Worm (Caenorhabditis elegans): Measurements from ENCODE around the gene C32D5.10.
A peak's percentile ranks its signal among the peaks of the same experiment; 100 is the strongest.

C32D5.10 gene

DNA sequence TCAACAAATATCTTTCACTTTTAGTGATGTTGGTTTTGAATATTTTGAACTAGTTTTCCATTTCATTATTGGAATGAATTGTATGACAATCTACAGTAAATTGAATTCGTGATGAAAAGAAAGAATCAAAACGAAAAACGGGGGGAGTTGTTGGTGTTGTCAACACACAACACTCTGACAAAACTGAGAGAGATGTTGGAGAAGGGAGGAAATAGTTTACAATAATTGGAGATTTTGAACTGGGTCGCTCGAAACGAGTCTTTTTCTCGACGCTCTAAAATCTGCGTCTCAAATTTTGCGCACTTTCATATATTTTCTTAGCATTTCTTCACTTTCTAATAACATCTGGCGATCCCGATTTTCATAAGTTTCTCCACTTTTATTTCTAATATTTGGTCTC, 7.9 kb downstream of the C32D5.10 start, which contains the start of gene txt-18:
TSS of gene txt-18 (plus strand) at position 180 of the 400 bp plus-strand sequence.
- TF ChIP-seq ama-1 (optimal IDR thresholded peaks at IDR 0.05) (no peak), elt-2 (tag; optimal IDR thresholded peaks at IDR 0.05) (no peak), sdc-2 (tag; optimal IDR thresholded peaks at IDR 0.05) (no peak), unc-3 (GFP tag; conservative IDR thresholded peaks at IDR 0.05) (no peak), unc-3 (tag; optimal IDR thresholded peaks at IDR 0.05) (no peak), K02D7.2 (tag; optimal IDR thresholded peaks at IDR 0.05) (no peak), fkh-6 (tag; optimal IDR thresholded peaks at IDR 0.05) (no peak), hlh-15 (tag; optimal IDR thresholded peaks at IDR 0.05) (no peak), pax-1 (tag; optimal IDR thresholded peaks at IDR 0.05) (no peak), ceh-6 (GFP tag; optimal IDR thresholded peaks at IDR 0.05) (no peak), che-1 (tag; optimal IDR thresholded peaks at IDR 0.05) (no peak), dmd-4 (tag; optimal IDR thresholded peaks at IDR 0.05; ENCODE audit: borderline replicate concordance) (no peak), ceh-48 (tag; optimal IDR thresholded peaks at IDR 0.05) (no peak), pros-1 (tag; optimal IDR thresholded peaks at IDR 0.05) (no peak), lim-6 (tag; optimal IDR thresholded peaks at IDR 0.05) (no peak), unc-55 (GFP tag; optimal IDR thresholded peaks at IDR 0.05) (no peak), ceh-2 (tag; optimal IDR thresholded peaks at IDR 0.05) (no peak)

- no peak for TF ChIP-seq syd-9 (tag; optimal IDR thresholded peaks at IDR 0.05)
- no peak for TF ChIP-seq elt-4 (tag; optimal IDR thresholded peaks at IDR 0.05)
- no peak for TF ChIP-seq tbx-7 (tag; optimal IDR thresholded peaks at IDR 0.05)
- TF ChIP-seq F13H6.1 (tag; optimal IDR thresholded peaks at IDR 0.05), result no peak
- no peak for TF ChIP-seq pat-9 (tag; optimal IDR thresholded peaks at IDR 0.05)
- no peak for TF ChIP-seq dmd-4 (tag; optimal IDR thresholded peaks at IDR 0.05; ENCODE audit: borderline replicate concordance)
Observed at ce11 chrII:6342455-6342854, 9.3 kb downstream of the C32D5.10 start.

DNA sequence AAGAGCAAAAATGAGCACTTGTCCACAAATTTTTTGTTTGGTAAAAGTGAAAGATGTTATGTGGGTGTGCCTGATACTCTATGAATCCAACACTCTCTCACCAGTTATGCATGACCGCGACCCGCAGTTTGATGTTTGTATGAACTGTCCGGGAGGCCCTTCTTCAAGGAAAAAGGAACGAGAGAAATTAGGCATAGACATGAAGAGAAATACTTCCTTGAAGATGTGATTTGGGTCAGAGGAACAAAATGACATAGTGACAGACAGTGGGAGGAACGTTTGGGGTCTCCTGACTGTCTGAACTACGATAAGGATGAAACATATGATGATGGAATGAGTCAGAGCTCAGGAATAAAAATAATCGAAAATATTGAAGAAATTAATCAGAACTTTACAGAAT, 10.7 kb downstream of the C32D5.10 start:
- no peak for TF ChIP-seq pha-4 (tag; optimal IDR thresholded peaks at IDR 0.05)
- no peak for TF ChIP-seq ref-2 (tag; optimal IDR thresholded peaks at IDR 0.05)

- TF ChIP-seq elt-2 (tag; optimal IDR thresholded peaks at IDR 0.05) (no peak), sox-4 (tag; optimal IDR thresholded peaks at IDR 0.05) (no peak), ceh-24 (tag; optimal IDR thresholded peaks at IDR 0.05) (no peak)
Observed at ce11 chrII:6339948-6340347, 11.8 kb downstream of the C32D5.10 start, which contains the start of gene C32D5.7. C32D5.7 (minus strand) TSS chrII:6340048.

ce11 chrII:6339511-6339910, 12.3 kb downstream of the C32D5.10 start:
- TF ChIP-seq dve-1 (tag; optimal IDR thresholded peaks at IDR 0.05), result peak; percentile 41
- no peak for TF ChIP-seq sox-2 (GFP tag; IDR thresholded peaks at IDR 0.05)

DNA sequence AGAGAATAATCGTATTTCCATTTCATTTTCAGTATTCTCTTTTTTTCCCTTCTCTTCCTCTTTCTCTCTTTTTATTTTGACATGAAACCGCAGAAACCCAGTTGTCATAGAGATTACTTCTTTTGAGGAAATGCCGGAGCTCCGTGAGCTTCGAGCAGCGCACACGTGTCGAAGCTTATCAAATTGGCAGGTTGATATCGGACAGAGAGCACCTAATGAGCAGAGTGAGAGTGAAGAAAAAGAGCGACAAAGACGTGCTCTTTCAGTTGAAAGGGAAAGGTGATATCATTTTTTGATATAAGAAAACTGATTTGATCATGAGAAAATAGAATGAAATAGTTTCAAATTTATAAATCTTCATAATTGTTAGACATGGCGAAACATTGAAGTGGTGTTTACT, 16.4 kb downstream of the C32D5.10 start, which contains the start of gene C32D5.14:
TSS of gene C32D5.14 (plus strand) at position 131 of the 400 bp plus-strand sequence.
- TF ChIP-seq T23F11.4 (GFP tag; optimal IDR thresholded peaks at IDR 0.05) (no peak), dve-1 (tag; optimal IDR thresholded peaks at IDR 0.05) (no peak), ceh-34 (tag; optimal IDR thresholded peaks at IDR 0.05) (no peak), Y22D7AL.16 (tag; optimal IDR thresholded peaks at IDR 0.05) (no peak), zip-5 (tag; optimal IDR thresholded peaks at IDR 0.05) (no peak), hlh-30 (tag; optimal IDR thresholded peaks at IDR 0.05; ENCODE audit: insufficient read depth) (no peak), pha-2 (tag; optimal IDR thresholded peaks at IDR 0.05) (no peak), odd-2 (tag; optimal IDR thresholded peaks at IDR 0.05) (no peak), unc-55 (GFP tag; optimal IDR thresholded peaks at IDR 0.05) (no peak), unc-42 (tag; optimal IDR thresholded peaks at IDR 0.05) (no peak), ceh-19 (GFP tag; optimal IDR thresholded peaks at IDR 0.05) (no peak), C08G9.2 (tag; optimal IDR thresholded peaks at IDR 0.05) (no peak), fkh-6 (tag; optimal IDR thresholded peaks at IDR 0.05) (no peak), pax-1 (tag; optimal IDR thresholded peaks at IDR 0.05) (no peak), nfya-1 (tag; optimal IDR thresholded peaks at IDR 0.05) (no peak), ceh-2 (tag; optimal IDR thresholded peaks at IDR 0.05) (no peak), ceh-18 (tag; optimal IDR thresholded peaks at IDR 0.05) (no peak), F13H6.1 (tag; optimal IDR thresholded peaks at IDR 0.05) (no peak)

Data from whole organism, late embryonic.